Fruit fly (Drosophila melanogaster) whole organism, prepupa: ENCODE data around the gene CG11696.

Source experiments
- CG10631 ChIP-seq: fragments of 200-800 bp; sonication (Bioruptor generic); optimal IDR thresholded peaks from 2 replicates; lab custom pipeline; 2016; ENCODE audit warnings: missing biosample characterization, missing genetic modification characterization
- CG10669 ChIP-seq: fragments of 200-800 bp; sonication (Bioruptor generic); optimal IDR thresholded peaks from 3 replicates; lab custom pipeline; 2018; ENCODE audit warnings: missing biosample characterization, mild to moderate bottlenecking, missing genetic modification characterization, moderate library complexity
- CG11762 ChIP-seq: fragments of 200-800 bp; sonication (Bioruptor generic); optimal IDR thresholded peaks from 3 replicates; lab custom pipeline; 2016; ENCODE audit warnings: missing biosample characterization, missing genetic modification characterization; ENCODE audit not compliant: insufficient read depth
- CG11902 ChIP-seq: fragments of 200-800 bp; sonication (Bioruptor generic); optimal IDR thresholded peaks from 3 replicates; lab custom pipeline; 2016; ENCODE audit warnings: missing biosample characterization, missing genetic modification characterization
- CG15336 ChIP-seq: fragments of 200-800 bp; sonication (Bioruptor generic); IDR thresholded peaks from 2 replicates; pipeline ENCODE4 v1.3.6; 2022; ENCODE audit warnings: missing biosample characterization, missing genetic modification characterization
- CG1621 ChIP-seq: fragments of 200-800 bp; sonication (Bioruptor generic); optimal IDR thresholded peaks from 3 replicates; lab custom pipeline; 2018; ENCODE audit warnings: missing biosample characterization, mild to moderate bottlenecking, missing genetic modification characterization
- CG16779 ChIP-seq: fragments of 200-800 bp; sonication (Bioruptor generic); optimal IDR thresholded peaks from 3 replicates; lab custom pipeline; 2017; ENCODE audit warnings: missing biosample characterization, mild to moderate bottlenecking, missing genetic modification characterization
- CG3032 ChIP-seq: fragments of 200-800 bp; optimal IDR thresholded peaks from 2 replicates; lab custom pipeline; 2019; ENCODE audit warnings: missing biosample characterization, mild to moderate bottlenecking, missing genetic modification characterization, moderate library complexity
- CG31627 ChIP-seq: fragments of 200-800 bp; sonication (Bioruptor generic); optimal IDR thresholded peaks from 3 replicates; lab custom pipeline; 2016; ENCODE audit warnings: missing biosample characterization, missing genetic modification characterization
- CG34406 ChIP-seq: fragments of 200-800 bp; sonication (Bioruptor generic); optimal IDR thresholded peaks from 3 replicates; lab custom pipeline; 2016; ENCODE audit warnings: missing biosample characterization, missing genetic modification characterization
- CG3919 ChIP-seq: fragments of 200-800 bp; sonication (Bioruptor generic); optimal IDR thresholded peaks from 3 replicates; lab custom pipeline; 2016; ENCODE audit warnings: missing biosample characterization, missing genetic modification characterization
- CG4318 ChIP-seq: fragments of 200-800 bp; sonication (Bioruptor generic); optimal IDR thresholded peaks from 3 replicates; lab custom pipeline; 2017; ENCODE audit warnings: missing biosample characterization, mild to moderate bottlenecking, missing genetic modification characterization
- CG6163 ChIP-seq: fragments of 200-800 bp; sonication (Bioruptor generic); IDR thresholded peaks from 3 replicates; pipeline ENCODE4 v1.3.6; 2022; ENCODE audit warnings: missing biosample characterization, missing genetic modification characterization
- CG6792 ChIP-seq: fragments of 200-800 bp; sonication (Bioruptor generic); optimal IDR thresholded peaks from 3 replicates; lab custom pipeline; 2016; ENCODE audit warnings: missing biosample characterization, missing genetic modification characterization
- CG6854 ChIP-seq: fragments of 200-800 bp; sonication (Bioruptor generic); optimal IDR thresholded peaks from 2 replicates; lab custom pipeline; 2017; ENCODE audit warnings: missing biosample characterization, mild to moderate bottlenecking, missing genetic modification characterization
- CG7368 ChIP-seq: fragments of 200-800 bp; sonication (Bioruptor generic); optimal IDR thresholded peaks from 3 replicates; lab custom pipeline; 2016; ENCODE audit warnings: missing biosample characterization, missing genetic modification characterization
- CG8119 ChIP-seq: fragments of 200-800 bp; sonication (Bioruptor generic); IDR thresholded peaks from 3 replicates; pipeline ENCODE4 v1.3.6; 2022; ENCODE audit warnings: missing biosample characterization, missing genetic modification characterization
- CG8319 ChIP-seq: fragments of 200-800 bp; sonication (Bioruptor generic); optimal IDR thresholded peaks from 3 replicates; lab custom pipeline; 2016; ENCODE audit warnings: missing biosample characterization, missing genetic modification characterization
- CG8632 ChIP-seq: fragments of 200-800 bp; sonication (Bioruptor generic); optimal IDR thresholded peaks from 3 replicates; lab custom pipeline; 2016; ENCODE audit warnings: missing biosample characterization, missing genetic modification characterization
- CG9139 ChIP-seq: fragments of 200-800 bp; sonication (Bioruptor generic); optimal IDR thresholded peaks from 3 replicates; lab custom pipeline; 2017; ENCODE audit warnings: missing biosample characterization, mild to moderate bottlenecking, missing genetic modification characterization
- Eip75B ChIP-seq: fragments of 200-800 bp; sonication (Bioruptor generic); optimal IDR thresholded peaks from 3 replicates; lab custom pipeline; 2016; ENCODE audit warnings: missing biosample characterization, missing genetic modification characterization
- Eip78C ChIP-seq: fragments of 200-800 bp; sonication (Bioruptor generic); peaks from one replicate; lab custom pipeline; 2016; ENCODE audit warnings: missing biosample characterization, missing genetic modification characterization
- Eip93F ChIP-seq: fragments of 200-800 bp; sonication (Bioruptor generic); optimal IDR thresholded peaks from 2 replicates; lab custom pipeline; 2016; ENCODE audit warnings: missing biosample characterization, mild to moderate bottlenecking, missing genetic modification characterization
- Ets21C ChIP-seq: fragments of 200-800 bp; sonication (Bioruptor generic); optimal IDR thresholded peaks from 3 replicates; lab custom pipeline; 2016; ENCODE audit warnings: missing biosample characterization, missing genetic modification characterization
- Ets96B ChIP-seq: fragments of 200-800 bp; optimal IDR thresholded peaks from 2 replicates; lab custom pipeline; 2019; ENCODE audit warnings: missing biosample characterization, mild to moderate bottlenecking, missing genetic modification characterization, moderate library complexity
- Gug ChIP-seq: fragments of 200-800 bp; sonication (Bioruptor generic); IDR thresholded peaks from 2 replicates; pipeline ENCODE4 v1.3.6; 2022; ENCODE audit warnings: missing biosample characterization, missing genetic modification characterization
- Hr38 ChIP-seq: sonication (Bioruptor generic); optimal IDR thresholded peaks from 2 replicates; lab custom pipeline; 2016; ENCODE audit warnings: missing biosample characterization, missing genetic modification characterization
- Hr39 ChIP-seq: fragments of 200-800 bp; sonication (Bioruptor generic); optimal IDR thresholded peaks from 2 replicates; lab custom pipeline; 2016; ENCODE audit warnings: missing biosample characterization, missing genetic modification characterization
- Lpt ChIP-seq: fragments of 200-800 bp; sonication (Bioruptor generic); optimal IDR thresholded peaks from 3 replicates; lab custom pipeline; 2016; ENCODE audit warnings: missing biosample characterization, missing genetic modification characterization
- Met ChIP-seq: fragments of 200-800 bp; sonication (Bioruptor generic); optimal IDR thresholded peaks from 3 replicates; lab custom pipeline; 2016; ENCODE audit warnings: missing biosample characterization, missing genetic modification characterization
- Smox ChIP-seq: fragments of 200-800 bp; sonication (Bioruptor generic); optimal IDR thresholded peaks from 3 replicates; lab custom pipeline; 2016; ENCODE audit warnings: missing biosample characterization, missing genetic modification characterization
- Sox102F ChIP-seq: fragments of 200-800 bp; sonication (Bioruptor generic); optimal IDR thresholded peaks from 2 replicates; lab custom pipeline; 2016; ENCODE audit warnings: missing biosample characterization, mild to moderate bottlenecking, missing genetic modification characterization
- Sox14 ChIP-seq: fragments of 200-800 bp; sonication (Bioruptor generic); optimal IDR thresholded peaks from 3 replicates; lab custom pipeline; 2016; ENCODE audit warnings: missing biosample characterization, missing genetic modification characterization
- Sox15 ChIP-seq: fragments of 200-800 bp; sonication (Bioruptor generic); optimal IDR thresholded peaks from 3 replicates; lab custom pipeline; 2016; ENCODE audit warnings: missing biosample characterization, missing genetic modification characterization
- achi ChIP-seq: fragments of 200-800 bp; sonication (Bioruptor generic); optimal IDR thresholded peaks from 3 replicates; lab custom pipeline; 2016; ENCODE audit warnings: missing biosample characterization, missing genetic modification characterization
- acj6 ChIP-seq: fragments of 200-800 bp; sonication (Bioruptor generic); optimal IDR thresholded peaks from 3 replicates; lab custom pipeline; 2016; ENCODE audit warnings: missing biosample characterization, missing genetic modification characterization
- cyc ChIP-seq: fragments of 200-800 bp; sonication (Bioruptor generic); optimal IDR thresholded peaks from 3 replicates; lab custom pipeline; 2016; ENCODE audit warnings: missing biosample characterization, missing genetic modification characterization
- dac ChIP-seq: fragments of 200-800 bp; sonication (Bioruptor generic); optimal IDR thresholded peaks from 2 replicates; lab custom pipeline; 2017; ENCODE audit warnings: missing biosample characterization, mild to moderate bottlenecking, missing genetic modification characterization
- dsx ChIP-seq: fragments of 200-800 bp; optimal IDR thresholded peaks from 3 replicates; lab custom pipeline; 2019; ENCODE audit warnings: missing biosample characterization, mild to moderate bottlenecking, missing genetic modification characterization, moderate library complexity; ENCODE audit not compliant: poor library complexity, severe bottlenecking
- eg ChIP-seq: fragments of 200-800 bp; sonication (Bioruptor generic); IDR thresholded peaks from 3 replicates; pipeline ENCODE4 v1.3.6; 2022; ENCODE audit warnings: missing biosample characterization, missing genetic modification characterization
- esn ChIP-seq: fragments of 200-800 bp; sonication (Bioruptor generic); optimal IDR thresholded peaks from 2 replicates; lab custom pipeline; 2016; ENCODE audit warnings: missing biosample characterization, mild to moderate bottlenecking, missing genetic modification characterization, moderate library complexity
- fd59A ChIP-seq: fragments of 200-800 bp; sonication (Bioruptor generic); optimal IDR thresholded peaks from 2 replicates; lab custom pipeline; 2017; ENCODE audit warnings: missing biosample characterization, mild to moderate bottlenecking, missing genetic modification characterization, missing genetic modification reagents
- fkh ChIP-seq: fragments of 200-800 bp; sonication (Bioruptor generic); optimal IDR thresholded peaks from 3 replicates; lab custom pipeline; 2017; ENCODE audit warnings: missing biosample characterization, mild to moderate bottlenecking, missing genetic modification characterization, moderate library complexity
- lz ChIP-seq: fragments of 200-800 bp; sonication (Bioruptor generic); optimal IDR thresholded peaks from 3 replicates; lab custom pipeline; 2016; ENCODE audit warnings: missing biosample characterization, missing genetic modification characterization
- net ChIP-seq: fragments of 200-800 bp; sonication (Bioruptor generic); optimal IDR thresholded peaks from 3 replicates; lab custom pipeline; 2016; ENCODE audit warnings: missing biosample characterization, missing genetic modification characterization
- pdm3 ChIP-seq: fragments of 200-800 bp; sonication (Bioruptor generic); optimal IDR thresholded peaks from 3 replicates; lab custom pipeline; 2016; ENCODE audit warnings: missing biosample characterization, missing genetic modification characterization
- salr ChIP-seq, 2 experiments: fragments of 200-800 bp; sonication (Bioruptor generic); optimal IDR thresholded peaks; 3 replicates each; lab custom pipeline; 2016 to 2018; ENCODE audit warnings: missing biosample characterization in 2 of 2, missing genetic modification characterization in 2 of 2, mild to moderate bottlenecking in 1 of 2
- spab ChIP-seq: fragments of 200-800 bp; sonication (Bioruptor generic); optimal IDR thresholded peaks from 2 replicates; lab custom pipeline; 2017; ENCODE audit warnings: missing biosample characterization, mild to moderate bottlenecking, missing genetic modification characterization, missing genetic modification reagents
- ss ChIP-seq, 2 experiments: fragments of 200-800 bp; sonication (Bioruptor generic); optimal IDR thresholded peaks; 2 replicates in 1 of 2; 3 replicates in 1 of 2; lab custom pipeline; 2017 to 2018; ENCODE audit warnings: mild to moderate bottlenecking in 2 of 2, missing biosample characterization in 2 of 2, missing genetic modification characterization in 2 of 2, moderate library complexity in 1 of 2
- svp ChIP-seq: fragments of 200-800 bp; sonication (Bioruptor generic); peaks from one replicate; lab custom pipeline; 2016; ENCODE audit warnings: missing biosample characterization, missing genetic modification characterization
- topi ChIP-seq: fragments of 200-800 bp; sonication (Bioruptor generic); optimal IDR thresholded peaks from 3 replicates; lab custom pipeline; 2016; ENCODE audit warnings: missing biosample characterization, missing genetic modification characterization
- vri ChIP-seq: fragments of 200-800 bp; sonication (Bioruptor generic); optimal IDR thresholded peaks from 3 replicates; lab custom pipeline; 2016; ENCODE audit warnings: missing biosample characterization, mild to moderate bottlenecking, missing genetic modification characterization

The CG11696 gene

DNA sequence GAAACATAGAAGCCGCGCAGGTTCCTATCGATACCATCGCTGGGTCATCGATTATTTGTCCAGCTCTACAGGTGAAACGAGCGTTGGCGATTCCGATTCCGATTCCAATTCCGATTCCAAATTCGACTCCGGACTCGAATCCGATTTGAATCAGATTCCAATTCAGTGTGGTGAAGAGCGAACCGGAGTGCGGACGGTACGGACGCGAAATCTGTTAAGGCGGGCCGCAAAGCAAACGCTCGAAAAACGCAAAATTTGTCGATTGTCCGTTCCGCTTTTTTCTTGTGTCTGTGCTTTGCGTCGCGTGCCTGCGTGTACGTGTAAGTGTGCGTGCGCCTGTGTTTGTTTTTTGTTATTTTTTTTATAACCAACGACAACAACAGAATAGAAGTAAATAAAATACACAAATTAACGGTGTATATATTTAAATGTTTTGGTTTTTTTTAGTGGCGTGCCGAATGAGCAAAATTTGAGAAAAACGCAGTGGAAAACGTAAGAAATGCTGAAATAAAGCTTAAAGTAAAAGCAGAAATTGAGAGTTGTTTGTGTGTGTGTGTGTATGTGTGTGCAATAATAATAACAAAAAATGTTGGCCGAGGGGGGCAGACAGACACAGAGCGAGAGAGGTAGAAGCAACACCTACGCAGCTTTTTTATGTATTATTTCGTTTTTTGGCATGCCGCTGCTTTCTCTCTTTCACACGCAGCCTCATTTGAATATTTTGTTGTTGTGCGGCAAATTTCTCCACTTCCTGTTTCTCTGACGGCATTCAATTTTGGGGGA is 48.5 kb downstream of the CG11696 start, which contains the start of gene Ptp10D:
Ptp10D (plus strand) TSS at position 150 of the 783 bp plus-strand sequence.
- no peak for TF ChIP-seq CG11762
- TF ChIP-seq Eip75B (GFP tag; lab: Kevin White, UChicago), result peak; percentile 7
- no peak for TF ChIP-seq Ets96B (tag; lab: Kevin White, UChicago)
- TF ChIP-seq CG10669, result no peak
- TF ChIP-seq dac (GFP tag; lab: Kevin White, UChicago), result no peak
- no peak for TF ChIP-seq CG15336 (GFP tag; lab: Robert Waterston, UW)
- no peak for TF ChIP-seq Gug (GFP tag; lab: Robert Waterston, UW)
- TF ChIP-seq CG11902 (GFP tag; lab: Kevin White, UChicago), result no peak
- TF ChIP-seq Met, result no peak
- no peak for TF ChIP-seq Hr39 (GFP tag; lab: Kevin White, UChicago)
- TF ChIP-seq CG31627, result no peak
- TF ChIP-seq Sox15 (GFP tag; lab: Kevin White, UChicago), result no peak
- peak; percentile 4 for TF ChIP-seq Lpt (GFP tag; lab: Kevin White, UChicago)
- no peak for TF ChIP-seq vri (GFP tag; lab: Kevin White, UChicago)
- peak; percentile 37 for TF ChIP-seq ss (GFP tag; optimal IDR thresholded peaks at IDR 0.05; lab: Kevin White, UChicago)
- TF ChIP-seq cyc (GFP tag; lab: Kevin White, UChicago), result no peak
- no peak for TF ChIP-seq lz (GFP tag; lab: Kevin White, UChicago)
- TF ChIP-seq fkh (GFP tag; lab: Kevin White, UChicago), result peak; percentile 54
- no peak for TF ChIP-seq CG10631
- no peak for TF ChIP-seq Ets21C (GFP tag; lab: Kevin White, UChicago)
- TF ChIP-seq CG6792 (GFP tag; lab: Kevin White, UChicago), result no peak
- no peak for TF ChIP-seq Hr38 (GFP tag; lab: Kevin White, UChicago)
- TF ChIP-seq CG3032, result no peak
- TF ChIP-seq achi (GFP tag; lab: Kevin White, UChicago), result no peak
- peak; percentile 55 for TF ChIP-seq dsx
- peak; percentile 27 for TF ChIP-seq CG6854 (GFP tag; lab: Kevin White, UChicago)
- no peak for TF ChIP-seq topi (GFP tag; lab: Kevin White, UChicago)
- TF ChIP-seq fd59A, result no peak
- no peak for TF ChIP-seq CG9139 (GFP tag; lab: Kevin White, UChicago)
- peak; percentile 68 for TF ChIP-seq CG6163 (GFP tag; lab: Robert Waterston, UW)
- no peak for TF ChIP-seq pdm3
- TF ChIP-seq spab (GFP tag; lab: Kevin White, UChicago), result no peak
- TF ChIP-seq Eip93F, result no peak
- TF ChIP-seq CG7368 (GFP tag; lab: Kevin White, UChicago), result no peak
- peak; percentile 97 for TF ChIP-seq CG1621 (tag; lab: Kevin White, UChicago)
- TF ChIP-seq svp, result no peak
- no peak for TF ChIP-seq CG8632
- TF ChIP-seq esn (GFP tag; lab: Kevin White, UChicago), result no peak
- no peak for TF ChIP-seq CG3919 (GFP tag; lab: Kevin White, UChicago)
- no peak for TF ChIP-seq Smox (GFP tag; lab: Kevin White, UChicago)
- TF ChIP-seq Sox102F (GFP tag; lab: Kevin White, UChicago), result no peak
- no peak for TF ChIP-seq CG34406
- TF ChIP-seq CG4318 (GFP tag; lab: Kevin White, UChicago), result no peak
- peak; percentile 38 for TF ChIP-seq Eip78C (GFP tag; lab: Kevin White, UChicago)
- TF ChIP-seq acj6, result no peak
- TF ChIP-seq CG8319, result no peak
- peak; percentile 6 for TF ChIP-seq CG16779 (tag; lab: Kevin White, UChicago)
- TF ChIP-seq Sox14 (GFP tag; lab: Kevin White, UChicago), result no peak
- no peak for TF ChIP-seq net (GFP tag; lab: Kevin White, UChicago)
- TF ChIP-seq CG8119 (GFP tag; lab: Robert Waterston, UW), result peak; percentile 41; the same call in 1 of the 3 replicates
- TF ChIP-seq salr (GFP tag; optimal IDR thresholded peaks at IDR 0.05; lab: Kevin White, UChicago), result no peak
- TF ChIP-seq eg (GFP tag; lab: Robert Waterston, UW), result peak; percentile 45; the same call in 1 of the 3 replicates
